Fruit fly (Drosophila melanogaster) whole organism, embryonic: ENCODE measurements around the gene Dok.

ENCODE experiments used
- C15 ChIP-seq: fragments of 200-800 bp; sonication (Bioruptor generic); IDR thresholded peaks from 3 replicates; pipeline ENCODE4 v1.3.6; 2022; ENCODE audit warnings: missing biosample characterization, missing genetic modification characterization
- CG10565 ChIP-seq: fragments of 200-800 bp; sonication (Bioruptor generic); optimal IDR thresholded peaks from 3 replicates; lab custom pipeline; 2016; ENCODE audit warnings: missing biosample characterization, mild to moderate bottlenecking, missing genetic modification characterization
- CG11723 ChIP-seq: fragments of 200-800 bp; sonication (Bioruptor generic); optimal IDR thresholded peaks from 2 replicates; lab custom pipeline; 2017; ENCODE audit warnings: missing biosample characterization, mild to moderate bottlenecking, missing genetic modification characterization
- CG12236 ChIP-seq: fragments of 200-800 bp; sonication (Bioruptor generic); optimal IDR thresholded peaks from 2 replicates; lab custom pipeline; 2016; ENCODE audit warnings: missing biosample characterization, missing genetic modification characterization
- CG12299 ChIP-seq: fragments of 200-800 bp; sonication (Bioruptor generic); optimal IDR thresholded peaks from 2 replicates; lab custom pipeline; 2018; ENCODE audit warnings: missing biosample characterization, mild to moderate bottlenecking, missing genetic modification characterization
- CG15073 ChIP-seq: fragments of 200-800 bp; sonication (Bioruptor generic); optimal IDR thresholded peaks from 2 replicates; lab custom pipeline; 2016; ENCODE audit warnings: missing biosample characterization, missing genetic modification characterization
- CG15601 ChIP-seq: fragments of 200-800 bp; sonication (Bioruptor generic); optimal IDR thresholded peaks from 3 replicates; lab custom pipeline; 2019; ENCODE audit warnings: missing biosample characterization, mild to moderate bottlenecking, missing genetic modification characterization, moderate library complexity
- CG1602 ChIP-seq: fragments of 200-800 bp; sonication (Bioruptor generic); optimal IDR thresholded peaks from 3 replicates; lab custom pipeline; 2016; ENCODE audit warnings: missing biosample characterization, missing genetic modification characterization
- CG17359 ChIP-seq: fragments of 200-800 bp; sonication (Bioruptor generic); optimal IDR thresholded peaks from 3 replicates; lab custom pipeline; 2018; ENCODE audit warnings: missing biosample characterization, mild to moderate bottlenecking, missing genetic modification characterization, moderate library complexity
- CG17829 ChIP-seq: fragments of 200-800 bp; optimal IDR thresholded peaks from 2 replicates; lab custom pipeline; 2019; ENCODE audit warnings: missing biosample characterization, mild to moderate bottlenecking, missing genetic modification characterization, moderate library complexity
- CG1792 ChIP-seq: fragments of 200-800 bp; sonication (Bioruptor generic); optimal IDR thresholded peaks from 2 replicates; lab custom pipeline; 2016; ENCODE audit warnings: missing biosample characterization, missing genetic modification characterization
- CG18599 ChIP-seq: fragments of 200-800 bp; sonication (Bioruptor generic); optimal IDR thresholded peaks from 3 replicates; lab custom pipeline; 2017; ENCODE audit warnings: missing biosample characterization, missing genetic modification characterization, mild to moderate bottlenecking, moderate library complexity, missing genetic modification reagents
- CG4328 ChIP-seq: fragments of 200-800 bp; sonication (Bioruptor generic); optimal IDR thresholded peaks from 3 replicates; lab custom pipeline; 2017; ENCODE audit warnings: missing biosample characterization, missing genetic modification reagents, missing genetic modification characterization
- CG4424 ChIP-seq: fragments of 200-800 bp; sonication (Bioruptor generic); optimal IDR thresholded peaks from 3 replicates; lab custom pipeline; 2016; ENCODE audit warnings: missing biosample characterization, missing genetic modification characterization
- CG5953 ChIP-seq: fragments of 200-800 bp; sonication (Bioruptor generic); IDR thresholded peaks from 2 replicates; pipeline ENCODE4 v1.3.6; 2022; ENCODE audit warnings: missing biosample characterization, missing genetic modification characterization
- CG6272 ChIP-seq: fragments of 200-800 bp; sonication (Bioruptor generic); IDR thresholded peaks from 2 replicates; pipeline ENCODE4 v1.3.6; 2022; ENCODE audit warnings: missing biosample characterization, missing genetic modification characterization
- CG6813 ChIP-seq: fragments of 200-800 bp; sonication (Bioruptor generic); optimal IDR thresholded peaks from 2 replicates; lab custom pipeline; 2017; ENCODE audit warnings: missing biosample characterization, missing genetic modification characterization, mild to moderate bottlenecking, moderate library complexity, missing genetic modification reagents
- CG7556 ChIP-seq: fragments of 200-800 bp; sonication (Bioruptor generic); optimal IDR thresholded peaks from 2 replicates; lab custom pipeline; 2017; ENCODE audit warnings: missing biosample characterization, mild to moderate bottlenecking, missing genetic modification characterization
- Chrac-16 ChIP-seq: fragments of 200-800 bp; sonication (Bioruptor generic); optimal IDR thresholded peaks from 3 replicates; lab custom pipeline; 2016; ENCODE audit warnings: missing biosample characterization, missing genetic modification characterization
- Dip3 ChIP-seq: fragments of 200-800 bp; sonication (Bioruptor generic); optimal IDR thresholded peaks from 3 replicates; lab custom pipeline; 2016; ENCODE audit warnings: missing biosample characterization, missing genetic modification characterization
- Ets65A ChIP-seq: fragments of 200-800 bp; sonication (Bioruptor generic); peaks from one replicate; lab custom pipeline; 2016; ENCODE audit warnings: missing biosample characterization, missing genetic modification characterization
- Ets97D ChIP-seq: fragments of 200-800 bp; sonication (Bioruptor generic); optimal IDR thresholded peaks from 3 replicates; lab custom pipeline; 2016; ENCODE audit warnings: missing biosample characterization, missing genetic modification characterization
- HHEX ChIP-seq: fragments of 200-800 bp; sonication (Bioruptor generic); optimal IDR thresholded peaks from 3 replicates; lab custom pipeline; 2017; ENCODE audit warnings: missing biosample characterization, mild to moderate bottlenecking, missing genetic modification characterization, missing genetic modification reagents
- Hr3 ChIP-seq: fragments of 200-800 bp; sonication (Bioruptor generic); optimal IDR thresholded peaks from 3 replicates; lab custom pipeline; 2016; ENCODE audit warnings: missing biosample characterization, missing genetic modification characterization
- Hr78 ChIP-seq, 2 experiments: fragments of 200-800 bp in 1 of 2; fragments of >200 bp in 1 of 2; sonication (Bioruptor generic) in 1 of 2; optimal IDR thresholded peaks; 2 replicates each; lab custom pipeline; 2017 to 2019; ENCODE audit warnings: missing biosample characterization in 2 of 2, missing genetic modification characterization in 2 of 2, mild to moderate bottlenecking in 1 of 2, moderate library complexity in 1 of 2
- Hsf ChIP-seq: fragments of 200-800 bp; sonication (Bioruptor generic); optimal IDR thresholded peaks from 3 replicates; lab custom pipeline; 2016; ENCODE audit warnings: missing biosample characterization, missing genetic modification characterization
- NK7.1 ChIP-seq: fragments of 200-800 bp; sonication (Bioruptor generic); optimal IDR thresholded peaks from 3 replicates; lab custom pipeline; 2016; ENCODE audit warnings: missing biosample characterization, missing genetic modification characterization
- Nf-YB ChIP-seq: fragments of 200-800 bp; sonication (Bioruptor generic); optimal IDR thresholded peaks from 3 replicates; lab custom pipeline; 2019; ENCODE audit warnings: missing biosample characterization, mild to moderate bottlenecking, missing genetic modification characterization, moderate library complexity
- PHDP ChIP-seq: fragments of 200-800 bp; sonication (Bioruptor generic); optimal IDR thresholded peaks from 3 replicates; lab custom pipeline; 2018; ENCODE audit warnings: missing biosample characterization, mild to moderate bottlenecking, missing genetic modification characterization, moderate library complexity
- Poxn ChIP-seq: fragments of 200-800 bp; sonication (Bioruptor generic); IDR thresholded peaks from 2 replicates; pipeline ENCODE4 v1.3.6; 2022; ENCODE audit warnings: missing biosample characterization, missing genetic modification characterization
- Spps ChIP-seq: fragments of 200-800 bp; sonication (Bioruptor generic); optimal IDR thresholded peaks from 2 replicates; lab custom pipeline; 2018; ENCODE audit warnings: missing biosample characterization, mild to moderate bottlenecking, missing genetic modification characterization
- Ssrp ChIP-seq: fragments of 200-800 bp; sonication (Bioruptor generic); optimal IDR thresholded peaks from 2 replicates; lab custom pipeline; 2018; ENCODE audit warnings: missing biosample characterization, mild to moderate bottlenecking, missing genetic modification characterization, moderate library complexity
- Trl ChIP-seq, 3 experiments: fragments of >200 bp in 2 of 3; fragments of 200-800 bp in 1 of 3; sonication (Bioruptor generic) in 1 of 3; optimal IDR thresholded peaks; 2 replicates in 1 of 3; 3 replicates in 2 of 3; lab custom pipeline; 2016 to 2017; ENCODE audit warnings: missing biosample characterization in 1 of 3, missing genetic modification characterization in 1 of 3
- bbx ChIP-seq: fragments of 200-800 bp; sonication (Bioruptor generic); IDR thresholded peaks from 2 replicates; pipeline ENCODE4 v1.3.6; 2022; ENCODE audit warnings: missing biosample characterization, missing genetic modification characterization; ENCODE audit not compliant: partially characterized antibody
- croc ChIP-seq: fragments of 200-800 bp; sonication (Bioruptor generic); conservative IDR thresholded peaks from 3 replicates; pipeline ENCODE4 v1.3.6; 2022; ENCODE audit warnings: missing biosample characterization, missing genetic modification characterization
- dimm ChIP-seq: fragments of 200-800 bp; sonication (Bioruptor generic); IDR thresholded peaks from 2 replicates; pipeline ENCODE4 v1.3.6; 2022; ENCODE audit warnings: missing biosample characterization, missing genetic modification characterization
- dm ChIP-seq: fragments of 200-800 bp; sonication (Bioruptor generic); optimal IDR thresholded peaks from 3 replicates; lab custom pipeline; 2016; ENCODE audit warnings: missing biosample characterization, missing genetic modification characterization
- dmrt11E ChIP-seq: fragments of 200-800 bp; sonication (Bioruptor generic); optimal IDR thresholded peaks from 3 replicates; lab custom pipeline; 2018; ENCODE audit warnings: missing biosample characterization, mild to moderate bottlenecking, missing genetic modification characterization, moderate library complexity
- dpn ChIP-seq, 2 experiments: fragments of 200-800 bp; sonication (Bioruptor generic); optimal IDR thresholded peaks; 3 replicates each; lab custom pipeline; 2016; ENCODE audit warnings: missing biosample characterization in 2 of 2, missing genetic modification characterization in 2 of 2
- eve ChIP-seq, 2 experiments: fragments of >200 bp; optimal IDR thresholded peaks; 2 replicates each; lab custom pipeline; 2017; ENCODE audit warnings: missing biosample characterization in 2 of 2, missing genetic modification characterization in 2 of 2
- gem ChIP-seq: fragments of 200-800 bp; sonication (Bioruptor generic); optimal IDR thresholded peaks from 2 replicates; lab custom pipeline; 2019; ENCODE audit warnings: missing biosample characterization, mild to moderate bottlenecking, missing genetic modification characterization, moderate library complexity
- h ChIP-seq: fragments of >200 bp; optimal IDR thresholded peaks from 2 replicates; lab custom pipeline; 2017
- oc ChIP-seq: fragments of 200-800 bp; sonication (Bioruptor generic); optimal IDR thresholded peaks from 2 replicates; lab custom pipeline; 2018; ENCODE audit warnings: missing biosample characterization, mild to moderate bottlenecking, missing genetic modification characterization, moderate library complexity
- row ChIP-seq: fragments of 200-800 bp; sonication (Bioruptor generic); IDR thresholded peaks from 3 replicates; pipeline ENCODE4 v1.3.6; 2022; ENCODE audit warnings: missing biosample characterization, missing genetic modification characterization
- shn ChIP-seq: fragments of 200-800 bp; sonication (Bioruptor generic); optimal IDR thresholded peaks from 3 replicates; lab custom pipeline; 2016; ENCODE audit warnings: missing biosample characterization, missing genetic modification characterization
- stwl ChIP-seq: fragments of 200-800 bp; sonication (Bioruptor generic); optimal IDR thresholded peaks from 3 replicates; lab custom pipeline; 2018; ENCODE audit warnings: missing biosample characterization, mild to moderate bottlenecking, missing genetic modification characterization, moderate library complexity
- tgo ChIP-seq: fragments of 200-800 bp; sonication (Bioruptor generic); IDR thresholded peaks from 3 replicates; pipeline ENCODE4 v1.3.6; 2022; ENCODE audit warnings: missing biosample characterization, missing genetic modification characterization
- tin ChIP-seq: fragments of 200-800 bp; sonication (Bioruptor generic); optimal IDR thresholded peaks from 3 replicates; lab custom pipeline; 2016; ENCODE audit warnings: missing biosample characterization, missing genetic modification characterization
- tup ChIP-seq: fragments of 200-800 bp; sonication (Bioruptor generic); optimal IDR thresholded peaks from 2 replicates; lab custom pipeline; 2016; ENCODE audit warnings: missing biosample characterization, mild to moderate bottlenecking, missing genetic modification characterization, moderate library complexity

Gene Dok

DNA sequence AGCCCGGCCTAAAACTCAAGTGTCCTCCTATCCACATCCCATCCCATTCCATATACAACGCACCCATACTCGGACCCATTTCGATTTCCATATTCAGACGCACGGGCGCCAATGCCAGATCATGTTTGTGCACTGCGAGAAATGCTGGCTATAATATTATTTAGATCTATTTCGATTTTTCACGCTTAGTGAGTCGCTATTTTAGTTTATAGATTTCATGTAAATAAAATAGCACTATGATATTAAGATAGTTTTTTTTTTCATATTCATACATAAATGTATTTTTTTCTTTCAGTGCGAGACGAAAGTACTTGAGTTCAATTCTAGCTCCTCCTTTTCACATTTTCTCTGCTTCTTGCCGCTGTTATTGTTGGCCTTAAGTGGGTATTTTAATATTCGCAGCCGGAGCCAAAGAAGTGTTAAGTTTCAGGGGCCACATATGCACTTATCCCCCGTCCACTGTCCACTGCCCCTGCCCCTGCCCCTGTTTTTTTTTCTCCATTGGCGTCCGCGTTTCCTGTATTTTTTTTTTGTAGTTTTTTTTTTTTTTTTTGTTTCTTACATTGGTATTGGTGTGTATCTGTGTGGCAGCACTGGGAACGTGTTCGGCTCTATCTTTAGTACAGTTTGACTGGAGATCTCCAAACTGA, 32.0 kb upstream of the Dok start (continued):
- peak; percentile 56 for TF ChIP-seq NK7.1 (GFP tag; lab: Kevin White, UChicago)
- peak; percentile 76 for TF ChIP-seq PHDP
- peak; percentile 65 for TF ChIP-seq CG12299 (tag; lab: Kevin White, UChicago)
- TF ChIP-seq tin (GFP tag; lab: Kevin White, UChicago), result peak; percentile 88
- TF ChIP-seq CG6272 (GFP tag; lab: Robert Waterston, UW), result peak; percentile 56; the same call in 1 of the 2 replicates
- peak; percentile 48 for TF ChIP-seq CG4328 (GFP tag; lab: Kevin White, UChicago)
- peak; percentile 79 for TF ChIP-seq croc (GFP tag; lab: Robert Waterston, UW)
- TF ChIP-seq Ets97D (GFP tag; lab: Kevin White, UChicago), result peak; percentile 25
- TF ChIP-seq CG17359 (tag; lab: Kevin White, UChicago), result peak; percentile 76
- TF ChIP-seq dmrt11E (tag; lab: Kevin White, UChicago), result peak; percentile 96
- peak; percentile 87 for TF ChIP-seq CG4424 (GFP tag; lab: Kevin White, UChicago)
- TF ChIP-seq Hsf (GFP tag; lab: Kevin White, UChicago), result peak; percentile 66
- TF ChIP-seq row, result peak; percentile 82
- no peak for TF ChIP-seq Trl (optimal IDR thresholded peaks at IDR 0.05; lab: Kevin White, UChicago)
- peak; percentile 41 for TF ChIP-seq Trl (GFP tag; optimal IDR thresholded peaks at IDR 0.05; lab: Kevin White, UChicago)
- peak; percentile 80 for TF ChIP-seq Spps (tag; lab: Kevin White, UChicago)
- peak; percentile 80 for TF ChIP-seq CG1602 (GFP tag; lab: Kevin White, UChicago)
- peak; percentile 26 for TF ChIP-seq shn (GFP tag; lab: Kevin White, UChicago)
- TF ChIP-seq oc (tag; lab: Kevin White, UChicago), result peak; percentile 65
- TF ChIP-seq Poxn (GFP tag; lab: Robert Waterston, UW), result no peak
- TF ChIP-seq Nf-YB (GFP tag; lab: Kevin White, UChicago), result peak; percentile 72
- TF ChIP-seq Chrac-16 (GFP tag; lab: Kevin White, UChicago), result peak; percentile 82
- TF ChIP-seq Hr3 (GFP tag; lab: Kevin White, UChicago), result peak; percentile 75
- TF ChIP-seq CG18599, result peak; percentile 48
- TF ChIP-seq h (lab: Kevin White, UChicago), result no peak
- TF ChIP-seq dpn (GFP tag; optimal IDR thresholded peaks at IDR 0.05; lab: Kevin White, UChicago), result peak; percentile 21 to 71
- peak; percentile 30 for TF ChIP-seq dm
- TF ChIP-seq eve (GFP tag; optimal IDR thresholded peaks at IDR 0.05; lab: Kevin White, UChicago), result peak in 1 of 2 experiments; percentile 72
- peak; percentile 41 for TF ChIP-seq CG10565
- TF ChIP-seq CG5953, result peak; percentile 41
- TF ChIP-seq HHEX, result peak; percentile 64
- TF ChIP-seq CG15601 (tag; lab: Kevin White, UChicago), result peak; percentile 81
- peak; percentile 42 for TF ChIP-seq stwl (tag; lab: Kevin White, UChicago)
- TF ChIP-seq CG7556 (GFP tag; lab: Kevin White, UChicago), result peak; percentile 80
- TF ChIP-seq CG12236 (GFP tag; lab: Kevin White, UChicago), result peak; percentile 40
- no peak for TF ChIP-seq bbx (GFP tag; lab: Robert Waterston, UW)
- no peak for TF ChIP-seq Dip3 (GFP tag; lab: Kevin White, UChicago)
- TF ChIP-seq CG1792, result peak; percentile 2
- peak; percentile 20 for TF ChIP-seq CG15073 (GFP tag; lab: Kevin White, UChicago)
- peak; percentile 77 for TF ChIP-seq Ssrp
- TF ChIP-seq gem (tag; lab: Kevin White, UChicago), result peak; percentile 90
- peak; percentile 68 for TF ChIP-seq tup (GFP tag; lab: Kevin White, UChicago)
- peak in 1 of 2 experiments; percentile 44 for TF ChIP-seq Hr78 (GFP tag; optimal IDR thresholded peaks at IDR 0.05; lab: Kevin White, UChicago)
- TF ChIP-seq dimm (GFP tag; lab: Robert Waterston, UW), result no peak
- TF ChIP-seq C15 (GFP tag; lab: Robert Waterston, UW), result 0 out of 3 replicates have a peak, but pooled peaks have one; percentile 30
- TF ChIP-seq CG17829 (tag; lab: Kevin White, UChicago), result peak; percentile 86
- peak; percentile 59 for TF ChIP-seq CG11723
- TF ChIP-seq CG6813 (GFP tag; lab: Kevin White, UChicago), result peak; percentile 73
- peak; percentile 68; the same call in 2 of the 3 replicates for TF ChIP-seq tgo (GFP tag; lab: Robert Waterston, UW)
- TF ChIP-seq Ets65A (GFP tag; lab: Kevin White, UChicago), result peak; percentile 92
